Fruit fly (Drosophila melanogaster) whole organism, prepupa: ENCODE data around the gene mof.
A peak's percentile ranks its signal among the peaks of the same experiment; 100 is the strongest.

Source experiments
- Blimp-1 ChIP-seq: fragments of 200-800 bp; sonication (Bioruptor generic); optimal IDR thresholded peaks from 3 replicates; lab custom pipeline; 2017; ENCODE audit warnings: missing biosample characterization, missing genetic modification characterization, mild to moderate bottlenecking, moderate library complexity, missing genetic modification reagents
- CG10631 ChIP-seq: fragments of 200-800 bp; sonication (Bioruptor generic); optimal IDR thresholded peaks from 2 replicates; lab custom pipeline; 2016; ENCODE audit warnings: missing biosample characterization, missing genetic modification characterization
- CG10669 ChIP-seq: fragments of 200-800 bp; sonication (Bioruptor generic); optimal IDR thresholded peaks from 3 replicates; lab custom pipeline; 2018; ENCODE audit warnings: missing biosample characterization, mild to moderate bottlenecking, missing genetic modification characterization, moderate library complexity
- CG11762 ChIP-seq: fragments of 200-800 bp; sonication (Bioruptor generic); optimal IDR thresholded peaks from 3 replicates; lab custom pipeline; 2016; ENCODE audit warnings: missing biosample characterization, missing genetic modification characterization; ENCODE audit not compliant: insufficient read depth
- CG11902 ChIP-seq: fragments of 200-800 bp; sonication (Bioruptor generic); optimal IDR thresholded peaks from 3 replicates; lab custom pipeline; 2016; ENCODE audit warnings: missing biosample characterization, missing genetic modification characterization
- CG15336 ChIP-seq: fragments of 200-800 bp; sonication (Bioruptor generic); IDR thresholded peaks from 2 replicates; pipeline ENCODE4 v1.3.6; 2022; ENCODE audit warnings: missing biosample characterization, missing genetic modification characterization
- CG16779 ChIP-seq: fragments of 200-800 bp; sonication (Bioruptor generic); optimal IDR thresholded peaks from 3 replicates; lab custom pipeline; 2017; ENCODE audit warnings: missing biosample characterization, mild to moderate bottlenecking, missing genetic modification characterization
- CG3032 ChIP-seq: fragments of 200-800 bp; optimal IDR thresholded peaks from 2 replicates; lab custom pipeline; 2019; ENCODE audit warnings: missing biosample characterization, mild to moderate bottlenecking, missing genetic modification characterization, moderate library complexity
- CG32006 ChIP-seq: fragments of 200-800 bp; sonication (Bioruptor generic); optimal IDR thresholded peaks from 3 replicates; lab custom pipeline; 2017; ENCODE audit warnings: missing biosample characterization, mild to moderate bottlenecking, missing genetic modification characterization
- CG3919 ChIP-seq: fragments of 200-800 bp; sonication (Bioruptor generic); optimal IDR thresholded peaks from 3 replicates; lab custom pipeline; 2016; ENCODE audit warnings: missing biosample characterization, missing genetic modification characterization
- CG4318 ChIP-seq: fragments of 200-800 bp; sonication (Bioruptor generic); optimal IDR thresholded peaks from 3 replicates; lab custom pipeline; 2017; ENCODE audit warnings: missing biosample characterization, mild to moderate bottlenecking, missing genetic modification characterization
- CG6163 ChIP-seq: fragments of 200-800 bp; sonication (Bioruptor generic); IDR thresholded peaks from 3 replicates; pipeline ENCODE4 v1.3.6; 2022; ENCODE audit warnings: missing biosample characterization, missing genetic modification characterization
- CG6276 ChIP-seq: fragments of 200-800 bp; sonication (Bioruptor generic); optimal IDR thresholded peaks from 2 replicates; lab custom pipeline; 2017; ENCODE audit warnings: missing biosample characterization, mild to moderate bottlenecking, missing genetic modification characterization
- CG6792 ChIP-seq: fragments of 200-800 bp; sonication (Bioruptor generic); optimal IDR thresholded peaks from 3 replicates; lab custom pipeline; 2016; ENCODE audit warnings: missing biosample characterization, missing genetic modification characterization
- CG6808 ChIP-seq: fragments of 200-800 bp; sonication (Bioruptor generic); optimal IDR thresholded peaks from 3 replicates; lab custom pipeline; 2017; ENCODE audit warnings: missing biosample characterization, missing genetic modification characterization, mild to moderate bottlenecking, moderate library complexity, missing genetic modification reagents
- CG6854 ChIP-seq: fragments of 200-800 bp; sonication (Bioruptor generic); optimal IDR thresholded peaks from 2 replicates; lab custom pipeline; 2017; ENCODE audit warnings: missing biosample characterization, mild to moderate bottlenecking, missing genetic modification characterization
- CG7368 ChIP-seq: fragments of 200-800 bp; sonication (Bioruptor generic); optimal IDR thresholded peaks from 3 replicates; lab custom pipeline; 2016; ENCODE audit warnings: missing biosample characterization, missing genetic modification characterization
- CG8119 ChIP-seq: fragments of 200-800 bp; sonication (Bioruptor generic); IDR thresholded peaks from 3 replicates; pipeline ENCODE4 v1.3.6; 2022; ENCODE audit warnings: missing biosample characterization, missing genetic modification characterization
- CG8632 ChIP-seq: fragments of 200-800 bp; sonication (Bioruptor generic); optimal IDR thresholded peaks from 3 replicates; lab custom pipeline; 2016; ENCODE audit warnings: missing biosample characterization, missing genetic modification characterization
- Eip75B ChIP-seq: fragments of 200-800 bp; sonication (Bioruptor generic); optimal IDR thresholded peaks from 3 replicates; lab custom pipeline; 2016; ENCODE audit warnings: missing biosample characterization, missing genetic modification characterization
- Eip93F ChIP-seq: fragments of 200-800 bp; sonication (Bioruptor generic); optimal IDR thresholded peaks from 2 replicates; lab custom pipeline; 2016; ENCODE audit warnings: missing biosample characterization, mild to moderate bottlenecking, missing genetic modification characterization
- Ets96B ChIP-seq: fragments of 200-800 bp; optimal IDR thresholded peaks from 2 replicates; lab custom pipeline; 2019; ENCODE audit warnings: missing biosample characterization, mild to moderate bottlenecking, missing genetic modification characterization, moderate library complexity
- Gug ChIP-seq: fragments of 200-800 bp; sonication (Bioruptor generic); IDR thresholded peaks from 2 replicates; pipeline ENCODE4 v1.3.6; 2022; ENCODE audit warnings: missing biosample characterization, missing genetic modification characterization
- Hr38 ChIP-seq: sonication (Bioruptor generic); optimal IDR thresholded peaks from 2 replicates; lab custom pipeline; 2016; ENCODE audit warnings: missing biosample characterization, missing genetic modification characterization
- Hr39 ChIP-seq: fragments of 200-800 bp; sonication (Bioruptor generic); optimal IDR thresholded peaks from 2 replicates; lab custom pipeline; 2016; ENCODE audit warnings: missing biosample characterization, missing genetic modification characterization
- Hr4 ChIP-seq: fragments of 200-800 bp; sonication (Bioruptor generic); optimal IDR thresholded peaks from 3 replicates; lab custom pipeline; 2016; ENCODE audit warnings: missing biosample characterization, missing genetic modification characterization
- Met ChIP-seq: fragments of 200-800 bp; sonication (Bioruptor generic); optimal IDR thresholded peaks from 3 replicates; lab custom pipeline; 2016; ENCODE audit warnings: missing biosample characterization, missing genetic modification characterization
- OdsH ChIP-seq: fragments of 200-800 bp; sonication (Bioruptor generic); optimal IDR thresholded peaks from 3 replicates; lab custom pipeline; 2016; ENCODE audit warnings: missing biosample characterization, missing genetic modification characterization
- Smox ChIP-seq: fragments of 200-800 bp; sonication (Bioruptor generic); optimal IDR thresholded peaks from 3 replicates; lab custom pipeline; 2016; ENCODE audit warnings: missing biosample characterization, missing genetic modification characterization
- Sox102F ChIP-seq: fragments of 200-800 bp; sonication (Bioruptor generic); optimal IDR thresholded peaks from 2 replicates; lab custom pipeline; 2016; ENCODE audit warnings: missing biosample characterization, mild to moderate bottlenecking, missing genetic modification characterization
- Sox14 ChIP-seq: fragments of 200-800 bp; sonication (Bioruptor generic); optimal IDR thresholded peaks from 3 replicates; lab custom pipeline; 2016; ENCODE audit warnings: missing biosample characterization, missing genetic modification characterization
- Sox15 ChIP-seq: fragments of 200-800 bp; sonication (Bioruptor generic); optimal IDR thresholded peaks from 3 replicates; lab custom pipeline; 2016; ENCODE audit warnings: missing biosample characterization, missing genetic modification characterization
- acj6 ChIP-seq: fragments of 200-800 bp; sonication (Bioruptor generic); optimal IDR thresholded peaks from 3 replicates; lab custom pipeline; 2016; ENCODE audit warnings: missing biosample characterization, missing genetic modification characterization
- dac ChIP-seq: fragments of 200-800 bp; sonication (Bioruptor generic); optimal IDR thresholded peaks from 2 replicates; lab custom pipeline; 2017; ENCODE audit warnings: missing biosample characterization, mild to moderate bottlenecking, missing genetic modification characterization
- dsx ChIP-seq: fragments of 200-800 bp; optimal IDR thresholded peaks from 3 replicates; lab custom pipeline; 2019; ENCODE audit warnings: missing biosample characterization, mild to moderate bottlenecking, missing genetic modification characterization, moderate library complexity; ENCODE audit not compliant: poor library complexity, severe bottlenecking
- eg ChIP-seq: fragments of 200-800 bp; sonication (Bioruptor generic); IDR thresholded peaks from 3 replicates; pipeline ENCODE4 v1.3.6; 2022; ENCODE audit warnings: missing biosample characterization, missing genetic modification characterization
- esn ChIP-seq: fragments of 200-800 bp; sonication (Bioruptor generic); optimal IDR thresholded peaks from 2 replicates; lab custom pipeline; 2016; ENCODE audit warnings: missing biosample characterization, mild to moderate bottlenecking, missing genetic modification characterization, moderate library complexity
- fd59A ChIP-seq: fragments of 200-800 bp; sonication (Bioruptor generic); optimal IDR thresholded peaks from 2 replicates; lab custom pipeline; 2017; ENCODE audit warnings: missing biosample characterization, mild to moderate bottlenecking, missing genetic modification characterization, missing genetic modification reagents
- lz ChIP-seq: fragments of 200-800 bp; sonication (Bioruptor generic); optimal IDR thresholded peaks from 3 replicates; lab custom pipeline; 2016; ENCODE audit warnings: missing biosample characterization, missing genetic modification characterization
- net ChIP-seq: fragments of 200-800 bp; sonication (Bioruptor generic); optimal IDR thresholded peaks from 3 replicates; lab custom pipeline; 2016; ENCODE audit warnings: missing biosample characterization, missing genetic modification characterization
- pdm3 ChIP-seq: fragments of 200-800 bp; sonication (Bioruptor generic); optimal IDR thresholded peaks from 3 replicates; lab custom pipeline; 2016; ENCODE audit warnings: missing biosample characterization, missing genetic modification characterization
- salr ChIP-seq, 2 experiments: fragments of 200-800 bp; sonication (Bioruptor generic); optimal IDR thresholded peaks; 3 replicates each; lab custom pipeline; 2016 to 2018; ENCODE audit warnings: missing biosample characterization in 2 of 2, missing genetic modification characterization in 2 of 2, mild to moderate bottlenecking in 1 of 2
- spab ChIP-seq: fragments of 200-800 bp; sonication (Bioruptor generic); optimal IDR thresholded peaks from 2 replicates; lab custom pipeline; 2017; ENCODE audit warnings: missing biosample characterization, mild to moderate bottlenecking, missing genetic modification characterization, missing genetic modification reagents
- ss ChIP-seq, 2 experiments: fragments of 200-800 bp; sonication (Bioruptor generic); optimal IDR thresholded peaks; 2 replicates in 1 of 2; 3 replicates in 1 of 2; lab custom pipeline; 2017 to 2018; ENCODE audit warnings: mild to moderate bottlenecking in 2 of 2, missing biosample characterization in 2 of 2, missing genetic modification characterization in 2 of 2, moderate library complexity in 1 of 2
- svp ChIP-seq: fragments of 200-800 bp; sonication (Bioruptor generic); peaks from one replicate; lab custom pipeline; 2016; ENCODE audit warnings: missing biosample characterization, missing genetic modification characterization
- topi ChIP-seq: fragments of 200-800 bp; sonication (Bioruptor generic); optimal IDR thresholded peaks from 3 replicates; lab custom pipeline; 2016; ENCODE audit warnings: missing biosample characterization, missing genetic modification characterization
- vri ChIP-seq: fragments of 200-800 bp; sonication (Bioruptor generic); optimal IDR thresholded peaks from 3 replicates; lab custom pipeline; 2016; ENCODE audit warnings: missing biosample characterization, mild to moderate bottlenecking, missing genetic modification characterization

mof gene

DNA sequence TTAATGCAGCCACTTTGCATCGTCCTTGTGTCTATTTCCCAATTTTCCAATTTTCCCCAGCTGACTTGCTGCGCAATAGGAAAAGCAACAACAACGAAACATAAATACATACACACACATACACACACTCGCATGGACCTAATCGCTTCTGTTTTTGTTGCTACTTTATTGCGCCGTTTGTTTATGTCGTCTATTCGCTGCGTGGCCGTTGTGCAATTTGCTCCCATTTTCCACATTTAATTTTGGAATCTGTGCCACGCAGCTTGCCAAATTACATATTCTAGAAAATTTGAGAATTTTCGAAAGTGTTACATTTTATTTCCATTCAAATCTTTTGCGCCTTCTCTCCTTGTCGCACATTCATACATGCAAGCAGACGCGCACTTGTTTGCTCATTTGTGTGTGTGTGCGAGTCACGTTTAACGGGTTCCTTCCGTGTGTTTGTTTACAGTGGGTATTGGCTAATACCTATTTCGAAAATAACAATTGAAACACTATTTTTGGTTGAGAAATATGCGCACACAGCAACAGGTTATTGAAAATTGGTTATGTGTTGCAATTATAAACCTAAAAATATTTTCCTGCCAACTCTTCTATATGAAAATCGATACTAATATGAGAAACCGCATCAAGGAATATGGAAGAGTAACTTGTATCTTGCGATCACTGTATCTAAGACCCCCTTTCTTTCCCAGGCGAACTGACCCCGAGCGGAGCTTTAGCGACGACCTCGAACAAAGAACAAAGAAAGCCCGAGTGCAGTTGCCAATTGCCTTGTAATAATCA is 3.7 kb upstream of the mof start (continued):
- TF ChIP-seq vri (GFP tag; lab: Kevin White, UChicago) (peak; percentile 83), CG6276 (GFP tag; lab: Kevin White, UChicago) (peak; percentile 81), dac (peak; percentile 58), topi (GFP tag; lab: Kevin White, UChicago) (peak; percentile 89), Gug (GFP tag; lab: Robert Waterston, UW) (peak; percentile 78), CG11902 (GFP tag; lab: Kevin White, UChicago) (peak; percentile 67), spab (GFP tag; lab: Kevin White, UChicago) (no peak), Smox (GFP tag; lab: Kevin White, UChicago) (peak; percentile 84), Hr39 (GFP tag; lab: Kevin White, UChicago) (peak; percentile 89), CG11762 (peak; percentile 75), CG3919 (peak; percentile 84), net (GFP tag; lab: Kevin White, UChicago) (peak; percentile 86), salr (GFP tag; optimal IDR thresholded peaks at IDR 0.05; lab: Kevin White, UChicago) (peak; percentile 42 to 71), CG7368 (GFP tag; lab: Kevin White, UChicago) (peak; percentile 83)

DNA sequence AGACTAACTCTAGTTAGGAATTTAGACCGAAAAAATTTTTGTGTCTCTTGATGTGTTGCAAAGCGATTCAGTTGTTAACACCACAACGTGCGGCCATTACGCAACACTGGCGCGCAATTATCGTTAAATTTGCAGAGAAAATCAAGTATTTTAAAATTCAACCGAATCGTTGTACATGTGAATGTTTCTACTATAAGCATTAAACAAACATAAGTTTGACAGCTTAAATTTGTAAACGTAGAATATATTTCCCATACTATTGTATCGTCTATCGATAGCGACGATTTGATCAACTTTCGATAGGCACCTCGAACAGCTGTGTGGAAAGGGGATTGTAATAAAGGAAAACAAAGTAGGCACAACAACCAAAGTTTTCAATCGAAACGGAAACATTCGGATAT is 2.9 kb upstream of the mof start, which contains the start of the genes Usp30 and CG16721:
Gene Usp30, minus strand, starts transcription at position 245 of the 401 bp plus-strand sequence.
Gene CG16721, plus strand, starts transcription at position 327 of the 401 bp plus-strand sequence.
- peak; percentile 20 for TF ChIP-seq CG3032
- TF ChIP-seq CG6792 (GFP tag; lab: Kevin White, UChicago) = peak; percentile 4
- TF ChIP-seq acj6 = peak; percentile 33
- no peak for TF ChIP-seq net (GFP tag; lab: Kevin White, UChicago)
- no peak for TF ChIP-seq salr (GFP tag; optimal IDR thresholded peaks at IDR 0.05; lab: Kevin White, UChicago)
- TF ChIP-seq CG11902 (GFP tag; lab: Kevin White, UChicago) = no peak
- TF ChIP-seq lz (GFP tag; lab: Kevin White, UChicago) = peak; percentile 67
- no peak for TF ChIP-seq svp (GFP tag; lab: Kevin White, UChicago)
- no peak for TF ChIP-seq Hr38 (GFP tag; lab: Kevin White, UChicago)
- TF ChIP-seq Gug (GFP tag; lab: Robert Waterston, UW) = no peak
- no peak for TF ChIP-seq Eip93F (GFP tag; lab: Kevin White, UChicago)
- TF ChIP-seq CG15336 (GFP tag; lab: Robert Waterston, UW) = no peak
- TF ChIP-seq CG16779 (tag; lab: Kevin White, UChicago) = no peak
- no peak for TF ChIP-seq CG32006 (GFP tag; lab: Kevin White, UChicago)
- TF ChIP-seq Sox15 (GFP tag; lab: Kevin White, UChicago) = no peak
- no peak for TF ChIP-seq CG4318 (GFP tag; lab: Kevin White, UChicago)
- no peak for TF ChIP-seq OdsH (GFP tag; lab: Kevin White, UChicago)
- TF ChIP-seq CG8632 (GFP tag; lab: Kevin White, UChicago) = peak; percentile 8
- peak; percentile 57 for TF ChIP-seq Met
- TF ChIP-seq CG6808 (GFP tag; lab: Kevin White, UChicago) = no peak
- peak; percentile 69 for TF ChIP-seq esn (GFP tag; lab: Kevin White, UChicago)
- TF ChIP-seq CG7368 (GFP tag; lab: Kevin White, UChicago) = peak; percentile 7
- TF ChIP-seq eg (GFP tag; lab: Robert Waterston, UW) = no peak
- no peak for TF ChIP-seq Sox102F
- TF ChIP-seq CG10669 (GFP tag; lab: Kevin White, UChicago) = no peak
- TF ChIP-seq CG10631 (GFP tag; lab: Kevin White, UChicago) = peak; percentile 37
- peak; percentile 20 for TF ChIP-seq fd59A (GFP tag; lab: Kevin White, UChicago)
- TF ChIP-seq CG8119 (GFP tag; lab: Robert Waterston, UW) = no peak
- TF ChIP-seq Blimp-1 (GFP tag; lab: Kevin White, UChicago) = no peak
- peak; percentile 6 for TF ChIP-seq Ets96B (tag; lab: Kevin White, UChicago)
- no peak for TF ChIP-seq ss (GFP tag; optimal IDR thresholded peaks at IDR 0.05; lab: Kevin White, UChicago)
- TF ChIP-seq Eip75B (GFP tag; lab: Kevin White, UChicago) = no peak
- TF ChIP-seq Sox14 (GFP tag; lab: Kevin White, UChicago) = peak; percentile 69
- no peak for TF ChIP-seq CG6854 (GFP tag; lab: Kevin White, UChicago)
- peak; percentile 23 for TF ChIP-seq CG11762
- no peak for TF ChIP-seq pdm3 (GFP tag; lab: Kevin White, UChicago)
- TF ChIP-seq dsx = peak; percentile 77
- TF ChIP-seq Smox (GFP tag; lab: Kevin White, UChicago) = no peak
- TF ChIP-seq Hr4 (GFP tag; lab: Kevin White, UChicago) = peak; percentile 10
- TF ChIP-seq CG6276 (GFP tag; lab: Kevin White, UChicago) = no peak
- peak; percentile 61; the same call in 2 of the 3 replicates for TF ChIP-seq CG6163 (GFP tag; lab: Robert Waterston, UW)
- peak; percentile 49 for TF ChIP-seq Hr39 (GFP tag; lab: Kevin White, UChicago)
